Worm (Caenorhabditis elegans) whole organism, L4/young adult: ENCODE results near the gene his-39.

Experiments
- W03F9.2 ChIP-seq: fragments of 150-350 bp; optimal IDR thresholded peaks from 2 replicates; lab custom pipeline; 2014; ENCODE audit warnings: missing biosample characterization, missing genetic modification characterization
- dao-5 ChIP-seq: sonication (generic microtip); optimal IDR thresholded peaks from 2 replicates; lab custom pipeline; 2016; ENCODE audit warnings: missing genotype, missing genetic modification characterization, moderate library complexity, missing compliant biosample characterization
- him-1 ChIP-seq: sonication (generic microtip); optimal IDR thresholded peaks from 2 replicates; lab custom pipeline; 2016; ENCODE audit warnings: missing genotype, missing genetic modification reagents, missing genetic modification characterization, missing compliant biosample characterization

ce11 chrV:8518822-8519392 lies 17.4 kb upstream of the his-39 start, which contains the start of gene F45F2.10:
- TF ChIP-seq W03F9.2 (tag; lab: Kevin White, UChicago) (no peak), him-1 (tag; lab: Kevin White, UChicago) (no peak), dao-5 (tag; lab: Kevin White, UChicago) (no peak)
